Fruit fly (Drosophila melanogaster): ENCODE results near the gene CG17681.

Gene CG17681

dm6 chr2L:18141471-18142345, 11.2 kb upstream of the CG17681 start (continued):
- TF ChIP-seq Opbp (GFP tag; IDR thresholded peaks at IDR 0.05; ENCODE audit: partially characterized antibody) (no peak), CG8359 (GFP tag; optimal IDR thresholded peaks at IDR 0.05; ENCODE audit: borderline replicate concordance) (peak; percentile 17), sna (GFP tag; IDR thresholded peaks at IDR 0.05; ENCODE audit: partially characterized antibody) (0 out of 2 replicates have a peak, but pooled peaks have one; percentile 41), CG13624 (GFP tag; optimal IDR thresholded peaks at IDR 0.05) (peak; percentile 23), CG12155 (GFP tag; optimal IDR thresholded peaks at IDR 0.05) (peak; percentile 65), CG12744 (GFP tag; optimal IDR thresholded peaks at IDR 0.05) (no peak), Mad (GFP tag; optimal IDR thresholded peaks at IDR 0.05) (no peak), Atf6 (GFP tag; IDR thresholded peaks at IDR 0.05) (peak; percentile 57), knrl (GFP tag; IDR thresholded peaks at IDR 0.05; ENCODE audit: partially characterized antibody) (no peak), CG11695 (GFP tag; IDR thresholded peaks at IDR 0.05) (peak; percentile 60; the same call in 2 of the 3 replicates), rib (GFP tag; IDR thresholded peaks at IDR 0.05) (no peak), Trl (optimal IDR thresholded peaks at IDR 0.05) (peak; percentile 19 to 27), Trl (GFP tag; optimal IDR thresholded peaks at IDR 0.05) (peak; percentile 16), fd96Cb (tag; optimal IDR thresholded peaks at IDR 0.05) (peak; percentile 52), lov (optimal IDR thresholded peaks at IDR 0.05) (no peak), lov (GFP tag; IDR thresholded peaks at IDR 0.05) (0 out of 3 replicates have a peak, but pooled peaks have one; percentile 26), CG14667 (GFP tag; IDR thresholded peaks at IDR 0.05) (no peak), ewg (GFP tag; optimal IDR thresholded peaks at IDR 0.05) (peak; percentile 50), CG1024 (GFP tag; IDR thresholded peaks at IDR 0.05) (no peak), Myb (GFP tag; optimal IDR thresholded peaks at IDR 0.05) (peak; percentile 31), HHEX (GFP tag; optimal IDR thresholded peaks at IDR 0.05) (peak; percentile 66), E2f2 (GFP tag; IDR thresholded peaks at IDR 0.05) (peak; percentile 39; the same call in 1 of the 2 replicates), sens-2 (GFP tag; IDR thresholded peaks at IDR 0.05) (no peak), wek (GFP tag; optimal IDR thresholded peaks at IDR 0.05) (no peak), CG10565 (GFP tag; optimal IDR thresholded peaks at IDR 0.05) (no peak), cato (GFP tag; optimal IDR thresholded peaks at IDR 0.05; ENCODE audit: borderline replicate concordance) (peak; percentile 59), Scr (GFP tag; IDR thresholded peaks at IDR 0.05; ENCODE audit: partially characterized antibody) (0 out of 2 replicates have a peak, but pooled peaks have one; percentile 30), CG15073 (GFP tag; optimal IDR thresholded peaks at IDR 0.05) (no peak), ash1 (GFP tag; optimal IDR thresholded peaks at IDR 0.05) (no peak), Hr51 (GFP tag; optimal IDR thresholded peaks at IDR 0.05) (peak in 1 of 2 experiments; percentile 78), CG12391 (tag; optimal IDR thresholded peaks at IDR 0.05) (peak; percentile 73), usp (GFP tag; optimal IDR thresholded peaks at IDR 0.05) (no peak), trh (GFP tag; optimal IDR thresholded peaks at IDR 0.05) (no peak), CG3407 (GFP tag; optimal IDR thresholded peaks at IDR 0.05) (peak; percentile 36), exex (tag; optimal IDR thresholded peaks at IDR 0.05) (peak; percentile 4), CG17829 (tag; optimal IDR thresholded peaks at IDR 0.05) (peak; percentile 62), CG9609 (GFP tag; optimal IDR thresholded peaks at IDR 0.05) (no peak), kah (GFP tag; optimal IDR thresholded peaks at IDR 0.05) (peak; percentile 57), CG8281 (tag; optimal IDR thresholded peaks at IDR 0.05) (no peak), C15 (GFP tag; IDR thresholded peaks at IDR 0.05) (no peak), tgo (GFP tag; IDR thresholded peaks at IDR 0.05) (peak; percentile 24; the same call in 1 of the 3 replicates), CG13287 (GFP tag; IDR thresholded peaks at IDR 0.05; ENCODE audit: partially characterized antibody) (no peak; the same call in none of the 2 replicates), CG9797 (GFP tag; optimal IDR thresholded peaks at IDR 0.05) (no peak), Ptx1 (GFP tag; IDR thresholded peaks at IDR 0.05) (peak; percentile 38; the same call in 1 of the 2 replicates), ci (GFP tag; IDR thresholded peaks at IDR 0.05) (peak; percentile 73), fd64A (GFP tag; optimal IDR thresholded peaks at IDR 0.05) (no peak), inv (GFP tag; IDR thresholded peaks at IDR 0.05; ENCODE audit: partially characterized antibody) (no peak), Nf-YC (tag; optimal IDR thresholded peaks at IDR 0.05) (peak; percentile 41)

Measured in whole organism, embryonic.